Fruit fly (Drosophila melanogaster) whole organism, prepupa: Measurements from ENCODE around the gene Pldn.
A peak's percentile ranks its signal among the peaks of the same experiment; 100 is the strongest.

Source experiments
- Blimp-1 ChIP-seq: fragments of 200-800 bp; sonication (Bioruptor generic); optimal IDR thresholded peaks from 3 replicates; lab custom pipeline; 2017; ENCODE audit warnings: missing biosample characterization, missing genetic modification characterization, mild to moderate bottlenecking, moderate library complexity, missing genetic modification reagents
- CG10669 ChIP-seq: fragments of 200-800 bp; sonication (Bioruptor generic); optimal IDR thresholded peaks from 3 replicates; lab custom pipeline; 2018; ENCODE audit warnings: missing biosample characterization, mild to moderate bottlenecking, missing genetic modification characterization, moderate library complexity
- CG11294 ChIP-seq: fragments of 200-800 bp; sonication (Bioruptor generic); IDR thresholded peaks from 2 replicates; pipeline ENCODE4 v1.3.6; 2022; ENCODE audit warnings: missing biosample characterization, missing genetic modification characterization
- CG11762 ChIP-seq: fragments of 200-800 bp; sonication (Bioruptor generic); optimal IDR thresholded peaks from 3 replicates; lab custom pipeline; 2016; ENCODE audit warnings: missing biosample characterization, missing genetic modification characterization; ENCODE audit not compliant: insufficient read depth
- CG11902 ChIP-seq: fragments of 200-800 bp; sonication (Bioruptor generic); optimal IDR thresholded peaks from 3 replicates; lab custom pipeline; 2016; ENCODE audit warnings: missing biosample characterization, missing genetic modification characterization
- CG15336 ChIP-seq: fragments of 200-800 bp; sonication (Bioruptor generic); IDR thresholded peaks from 2 replicates; pipeline ENCODE4 v1.3.6; 2022; ENCODE audit warnings: missing biosample characterization, missing genetic modification characterization
- CG1621 ChIP-seq: fragments of 200-800 bp; sonication (Bioruptor generic); optimal IDR thresholded peaks from 3 replicates; lab custom pipeline; 2018; ENCODE audit warnings: missing biosample characterization, mild to moderate bottlenecking, missing genetic modification characterization
- CG31627 ChIP-seq: fragments of 200-800 bp; sonication (Bioruptor generic); optimal IDR thresholded peaks from 3 replicates; lab custom pipeline; 2016; ENCODE audit warnings: missing biosample characterization, missing genetic modification characterization
- CG32006 ChIP-seq: fragments of 200-800 bp; sonication (Bioruptor generic); optimal IDR thresholded peaks from 3 replicates; lab custom pipeline; 2017; ENCODE audit warnings: missing biosample characterization, mild to moderate bottlenecking, missing genetic modification characterization
- CG34406 ChIP-seq: fragments of 200-800 bp; sonication (Bioruptor generic); optimal IDR thresholded peaks from 3 replicates; lab custom pipeline; 2016; ENCODE audit warnings: missing biosample characterization, missing genetic modification characterization
- CG4318 ChIP-seq: fragments of 200-800 bp; sonication (Bioruptor generic); optimal IDR thresholded peaks from 3 replicates; lab custom pipeline; 2017; ENCODE audit warnings: missing biosample characterization, mild to moderate bottlenecking, missing genetic modification characterization
- CG6792 ChIP-seq: fragments of 200-800 bp; sonication (Bioruptor generic); optimal IDR thresholded peaks from 3 replicates; lab custom pipeline; 2016; ENCODE audit warnings: missing biosample characterization, missing genetic modification characterization
- CG6854 ChIP-seq: fragments of 200-800 bp; sonication (Bioruptor generic); optimal IDR thresholded peaks from 2 replicates; lab custom pipeline; 2017; ENCODE audit warnings: missing biosample characterization, mild to moderate bottlenecking, missing genetic modification characterization
- CG7368 ChIP-seq: fragments of 200-800 bp; sonication (Bioruptor generic); optimal IDR thresholded peaks from 3 replicates; lab custom pipeline; 2016; ENCODE audit warnings: missing biosample characterization, missing genetic modification characterization
- CG8119 ChIP-seq: fragments of 200-800 bp; sonication (Bioruptor generic); IDR thresholded peaks from 3 replicates; pipeline ENCODE4 v1.3.6; 2022; ENCODE audit warnings: missing biosample characterization, missing genetic modification characterization
- CG8319 ChIP-seq: fragments of 200-800 bp; sonication (Bioruptor generic); optimal IDR thresholded peaks from 3 replicates; lab custom pipeline; 2016; ENCODE audit warnings: missing biosample characterization, missing genetic modification characterization
- CG8632 ChIP-seq: fragments of 200-800 bp; sonication (Bioruptor generic); optimal IDR thresholded peaks from 3 replicates; lab custom pipeline; 2016; ENCODE audit warnings: missing biosample characterization, missing genetic modification characterization
- CG9139 ChIP-seq: fragments of 200-800 bp; sonication (Bioruptor generic); optimal IDR thresholded peaks from 3 replicates; lab custom pipeline; 2017; ENCODE audit warnings: missing biosample characterization, mild to moderate bottlenecking, missing genetic modification characterization
- Eip75B ChIP-seq: fragments of 200-800 bp; sonication (Bioruptor generic); optimal IDR thresholded peaks from 3 replicates; lab custom pipeline; 2016; ENCODE audit warnings: missing biosample characterization, missing genetic modification characterization
- Eip78C ChIP-seq: fragments of 200-800 bp; sonication (Bioruptor generic); peaks from one replicate; lab custom pipeline; 2016; ENCODE audit warnings: missing biosample characterization, missing genetic modification characterization
- Eip93F ChIP-seq: fragments of 200-800 bp; sonication (Bioruptor generic); optimal IDR thresholded peaks from 2 replicates; lab custom pipeline; 2016; ENCODE audit warnings: missing biosample characterization, mild to moderate bottlenecking, missing genetic modification characterization
- Ets96B ChIP-seq: fragments of 200-800 bp; optimal IDR thresholded peaks from 2 replicates; lab custom pipeline; 2019; ENCODE audit warnings: missing biosample characterization, mild to moderate bottlenecking, missing genetic modification characterization, moderate library complexity
- Hr39 ChIP-seq: fragments of 200-800 bp; sonication (Bioruptor generic); optimal IDR thresholded peaks from 2 replicates; lab custom pipeline; 2016; ENCODE audit warnings: missing biosample characterization, missing genetic modification characterization
- Lpt ChIP-seq: fragments of 200-800 bp; sonication (Bioruptor generic); optimal IDR thresholded peaks from 3 replicates; lab custom pipeline; 2016; ENCODE audit warnings: missing biosample characterization, missing genetic modification characterization
- Met ChIP-seq: fragments of 200-800 bp; sonication (Bioruptor generic); optimal IDR thresholded peaks from 3 replicates; lab custom pipeline; 2016; ENCODE audit warnings: missing biosample characterization, missing genetic modification characterization
- OdsH ChIP-seq: fragments of 200-800 bp; sonication (Bioruptor generic); optimal IDR thresholded peaks from 3 replicates; lab custom pipeline; 2016; ENCODE audit warnings: missing biosample characterization, missing genetic modification characterization
- Smox ChIP-seq: fragments of 200-800 bp; sonication (Bioruptor generic); optimal IDR thresholded peaks from 3 replicates; lab custom pipeline; 2016; ENCODE audit warnings: missing biosample characterization, missing genetic modification characterization
- Sox14 ChIP-seq: fragments of 200-800 bp; sonication (Bioruptor generic); optimal IDR thresholded peaks from 3 replicates; lab custom pipeline; 2016; ENCODE audit warnings: missing biosample characterization, missing genetic modification characterization
- Sox15 ChIP-seq: fragments of 200-800 bp; sonication (Bioruptor generic); optimal IDR thresholded peaks from 3 replicates; lab custom pipeline; 2016; ENCODE audit warnings: missing biosample characterization, missing genetic modification characterization
- achi ChIP-seq: fragments of 200-800 bp; sonication (Bioruptor generic); optimal IDR thresholded peaks from 3 replicates; lab custom pipeline; 2016; ENCODE audit warnings: missing biosample characterization, missing genetic modification characterization
- acj6 ChIP-seq: fragments of 200-800 bp; sonication (Bioruptor generic); optimal IDR thresholded peaks from 3 replicates; lab custom pipeline; 2016; ENCODE audit warnings: missing biosample characterization, missing genetic modification characterization
- cyc ChIP-seq: fragments of 200-800 bp; sonication (Bioruptor generic); optimal IDR thresholded peaks from 3 replicates; lab custom pipeline; 2016; ENCODE audit warnings: missing biosample characterization, missing genetic modification characterization
- dac ChIP-seq: fragments of 200-800 bp; sonication (Bioruptor generic); optimal IDR thresholded peaks from 2 replicates; lab custom pipeline; 2017; ENCODE audit warnings: missing biosample characterization, mild to moderate bottlenecking, missing genetic modification characterization
- eg ChIP-seq: fragments of 200-800 bp; sonication (Bioruptor generic); IDR thresholded peaks from 3 replicates; pipeline ENCODE4 v1.3.6; 2022; ENCODE audit warnings: missing biosample characterization, missing genetic modification characterization
- esn ChIP-seq: fragments of 200-800 bp; sonication (Bioruptor generic); optimal IDR thresholded peaks from 2 replicates; lab custom pipeline; 2016; ENCODE audit warnings: missing biosample characterization, mild to moderate bottlenecking, missing genetic modification characterization, moderate library complexity
- fd59A ChIP-seq: fragments of 200-800 bp; sonication (Bioruptor generic); optimal IDR thresholded peaks from 2 replicates; lab custom pipeline; 2017; ENCODE audit warnings: missing biosample characterization, mild to moderate bottlenecking, missing genetic modification characterization, missing genetic modification reagents
- fd85E ChIP-seq: fragments of 200-800 bp; sonication (Bioruptor generic); optimal IDR thresholded peaks from 3 replicates; lab custom pipeline; 2016; ENCODE audit warnings: missing biosample characterization, missing genetic modification characterization
- fkh ChIP-seq: fragments of 200-800 bp; sonication (Bioruptor generic); optimal IDR thresholded peaks from 3 replicates; lab custom pipeline; 2017; ENCODE audit warnings: missing biosample characterization, mild to moderate bottlenecking, missing genetic modification characterization, moderate library complexity
- lz ChIP-seq: fragments of 200-800 bp; sonication (Bioruptor generic); optimal IDR thresholded peaks from 3 replicates; lab custom pipeline; 2016; ENCODE audit warnings: missing biosample characterization, missing genetic modification characterization
- net ChIP-seq: fragments of 200-800 bp; sonication (Bioruptor generic); optimal IDR thresholded peaks from 3 replicates; lab custom pipeline; 2016; ENCODE audit warnings: missing biosample characterization, missing genetic modification characterization
- pdm3 ChIP-seq: fragments of 200-800 bp; sonication (Bioruptor generic); optimal IDR thresholded peaks from 3 replicates; lab custom pipeline; 2016; ENCODE audit warnings: missing biosample characterization, missing genetic modification characterization
- salr ChIP-seq, 2 experiments: fragments of 200-800 bp; sonication (Bioruptor generic); optimal IDR thresholded peaks; 3 replicates each; lab custom pipeline; 2016 to 2018; ENCODE audit warnings: missing biosample characterization in 2 of 2, missing genetic modification characterization in 2 of 2, mild to moderate bottlenecking in 1 of 2
- spab ChIP-seq: fragments of 200-800 bp; sonication (Bioruptor generic); optimal IDR thresholded peaks from 2 replicates; lab custom pipeline; 2017; ENCODE audit warnings: missing biosample characterization, mild to moderate bottlenecking, missing genetic modification characterization, missing genetic modification reagents
- ss ChIP-seq, 2 experiments: fragments of 200-800 bp; sonication (Bioruptor generic); optimal IDR thresholded peaks; 2 replicates in 1 of 2; 3 replicates in 1 of 2; lab custom pipeline; 2017 to 2018; ENCODE audit warnings: mild to moderate bottlenecking in 2 of 2, missing biosample characterization in 2 of 2, missing genetic modification characterization in 2 of 2, moderate library complexity in 1 of 2
- svp ChIP-seq: fragments of 200-800 bp; sonication (Bioruptor generic); peaks from one replicate; lab custom pipeline; 2016; ENCODE audit warnings: missing biosample characterization, missing genetic modification characterization
- topi ChIP-seq: fragments of 200-800 bp; sonication (Bioruptor generic); optimal IDR thresholded peaks from 3 replicates; lab custom pipeline; 2016; ENCODE audit warnings: missing biosample characterization, missing genetic modification characterization
- vri ChIP-seq: fragments of 200-800 bp; sonication (Bioruptor generic); optimal IDR thresholded peaks from 3 replicates; lab custom pipeline; 2016; ENCODE audit warnings: missing biosample characterization, mild to moderate bottlenecking, missing genetic modification characterization

Gene Pldn

DNA sequence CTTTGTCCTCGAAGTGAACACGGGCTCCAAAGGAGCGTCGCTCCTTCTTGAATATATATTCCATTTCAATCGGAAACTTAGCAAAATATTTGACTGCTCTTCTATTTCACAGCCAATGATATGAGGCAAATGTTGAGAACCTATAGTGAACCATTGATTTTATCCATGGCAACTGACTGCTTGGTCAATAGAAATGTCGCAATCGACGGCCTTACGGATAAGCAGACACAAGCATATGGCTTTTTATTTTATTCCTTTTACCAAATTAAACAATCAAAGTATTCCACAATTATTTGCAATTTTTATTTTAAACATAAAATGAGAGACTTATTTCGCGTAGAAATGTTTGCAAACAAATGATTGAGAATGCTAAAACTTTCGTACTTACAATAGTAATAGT, 8.0 kb upstream of the Pldn start, which contains the start of gene Dnai2:
TSS of gene Dnai2 (minus strand) at position 101 of the 400 bp plus-strand sequence.
- TF ChIP-seq CG11294 (GFP tag; lab: Robert Waterston, UW) = no peak
- no peak for TF ChIP-seq dac (GFP tag; lab: Kevin White, UChicago)
- no peak for TF ChIP-seq CG1621 (tag; lab: Kevin White, UChicago)

dm6 chr3L:11696294-11697116, 5.3 kb upstream of the Pldn start, which contains the start of gene Dph1:
TSS of gene Dph1 (minus strand) at chr3L:11696963.
- peak; percentile 86 to 87 for TF ChIP-seq salr (GFP tag; optimal IDR thresholded peaks at IDR 0.05; lab: Kevin White, UChicago)
- peak; percentile 92 for TF ChIP-seq CG9139 (GFP tag; lab: Kevin White, UChicago)
- peak; percentile 94 to 96 for TF ChIP-seq ss (GFP tag; optimal IDR thresholded peaks at IDR 0.05; lab: Kevin White, UChicago)
- TF ChIP-seq Eip93F (GFP tag; lab: Kevin White, UChicago) = peak; percentile 19
- peak; percentile 91 for TF ChIP-seq pdm3 (GFP tag; lab: Kevin White, UChicago)
- TF ChIP-seq fd59A (GFP tag; lab: Kevin White, UChicago) = peak; percentile 81
- peak; percentile 83 for TF ChIP-seq spab
- TF ChIP-seq CG31627 (GFP tag; lab: Kevin White, UChicago) = peak; percentile 90
- TF ChIP-seq CG34406 = peak; percentile 84
- peak; percentile 89 for TF ChIP-seq Hr39 (GFP tag; lab: Kevin White, UChicago)
- TF ChIP-seq fd85E (GFP tag; lab: Kevin White, UChicago) = peak; percentile 88
- peak; percentile 95 for TF ChIP-seq vri (GFP tag; lab: Kevin White, UChicago)
- TF ChIP-seq OdsH (GFP tag; lab: Kevin White, UChicago) = peak; percentile 92
- peak; percentile 95 for TF ChIP-seq CG15336 (GFP tag; lab: Robert Waterston, UW)
- peak; percentile 90 for TF ChIP-seq fkh
- peak; percentile 97 for TF ChIP-seq eg
- TF ChIP-seq Lpt (GFP tag; lab: Kevin White, UChicago) = peak; percentile 90
- TF ChIP-seq CG11294 (GFP tag; lab: Robert Waterston, UW) = peak; percentile 79; the same call in 1 of the 2 replicates
- TF ChIP-seq svp = peak; percentile 97
- peak; percentile 90 for TF ChIP-seq Ets96B
- TF ChIP-seq Smox (GFP tag; lab: Kevin White, UChicago) = peak; percentile 90
- TF ChIP-seq CG7368 = peak; percentile 95
- TF ChIP-seq lz (GFP tag; lab: Kevin White, UChicago) = peak; percentile 92
- peak; percentile 85 for TF ChIP-seq Sox15 (GFP tag; lab: Kevin White, UChicago)
- TF ChIP-seq achi (GFP tag; lab: Kevin White, UChicago) = peak; percentile 90
- TF ChIP-seq CG6792 (GFP tag; lab: Kevin White, UChicago) = peak; percentile 92
- TF ChIP-seq CG32006 (GFP tag; lab: Kevin White, UChicago) = peak; percentile 94
- peak; percentile 100 for TF ChIP-seq Eip78C
- peak; percentile 93 for TF ChIP-seq topi (GFP tag; lab: Kevin White, UChicago)
- peak; percentile 65 for TF ChIP-seq Blimp-1
- TF ChIP-seq CG11902 (GFP tag; lab: Kevin White, UChicago) = peak; percentile 86
- TF ChIP-seq acj6 (GFP tag; lab: Kevin White, UChicago) = peak; percentile 90
- TF ChIP-seq CG4318 = peak; percentile 89
- TF ChIP-seq Sox14 (GFP tag; lab: Kevin White, UChicago) = peak; percentile 93
- peak; percentile 94 for TF ChIP-seq esn (GFP tag; lab: Kevin White, UChicago)
- TF ChIP-seq cyc (GFP tag; lab: Kevin White, UChicago) = peak; percentile 86
- peak; percentile 87 for TF ChIP-seq CG6854 (GFP tag; lab: Kevin White, UChicago)
- TF ChIP-seq CG8119 = peak; percentile 93
- TF ChIP-seq CG1621 (tag; lab: Kevin White, UChicago) = peak; percentile 93
- TF ChIP-seq CG8632 = peak; percentile 88
- peak; percentile 91 for TF ChIP-seq CG11762
- peak; percentile 91 for TF ChIP-seq Eip75B (GFP tag; lab: Kevin White, UChicago)
- peak; percentile 65 for TF ChIP-seq CG8319 (GFP tag; lab: Kevin White, UChicago)
- TF ChIP-seq CG10669 (GFP tag; lab: Kevin White, UChicago) = peak; percentile 92
- TF ChIP-seq Met (GFP tag; lab: Kevin White, UChicago) = peak; percentile 94
- TF ChIP-seq dac (GFP tag; lab: Kevin White, UChicago) = peak; percentile 90
- peak; percentile 94 for TF ChIP-seq net (GFP tag; lab: Kevin White, UChicago)
